Worm (Caenorhabditis elegans): Measurements from ENCODE around the gene chil-6.

DNA sequence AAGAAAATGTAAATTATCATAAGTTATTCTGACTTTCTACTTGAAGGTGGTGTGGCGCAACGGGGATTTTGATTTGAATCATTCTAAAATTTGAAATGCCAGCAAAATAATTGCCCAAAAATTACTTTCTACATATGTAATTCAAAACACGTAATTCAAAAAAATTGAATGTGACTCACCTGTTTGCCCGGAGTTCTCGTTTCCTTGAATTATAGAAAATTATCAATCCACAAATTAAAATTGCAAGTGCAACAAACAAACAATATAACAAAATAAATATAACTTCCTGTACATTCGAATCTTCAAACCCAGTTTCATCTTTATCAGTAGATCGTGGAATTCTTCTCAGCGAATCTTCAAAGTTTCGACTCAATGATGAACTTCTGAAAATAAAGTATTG, 10.5 kb upstream of the chil-6 start:
- no peak for TF ChIP-seq med-1 (GFP tag; optimal IDR thresholded peaks at IDR 0.05; ENCODE audit: insufficient read depth)
- no peak for TF ChIP-seq ref-1 (GFP tag; conservative IDR thresholded peaks at IDR 0.05)
- no peak for TF ChIP-seq klf-2 (GFP tag; conservative IDR thresholded peaks at IDR 0.05)

All from whole organism, midembryonic.